Worm (Caenorhabditis elegans) whole organism, dauer: ENCODE measurements around the gene srh-270.

Experiments used
- unc-62 ChIP-seq: sonication (generic microtip); optimal IDR thresholded peaks from 2 replicates; lab custom pipeline; 2017; ENCODE audit warnings: missing biosample characterization, missing genetic modification reagents, missing genetic modification characterization

The srh-270 gene

ce11 chrV:2826815-2827214, 34.6 kb downstream of the srh-270 start, which contains the start of gene T03D3.5:
TSS of gene T03D3.5 (minus strand) at chrV:2826835.
- no peak for TF ChIP-seq unc-62 (GFP tag; lab: Kevin White, UChicago)

DNA sequence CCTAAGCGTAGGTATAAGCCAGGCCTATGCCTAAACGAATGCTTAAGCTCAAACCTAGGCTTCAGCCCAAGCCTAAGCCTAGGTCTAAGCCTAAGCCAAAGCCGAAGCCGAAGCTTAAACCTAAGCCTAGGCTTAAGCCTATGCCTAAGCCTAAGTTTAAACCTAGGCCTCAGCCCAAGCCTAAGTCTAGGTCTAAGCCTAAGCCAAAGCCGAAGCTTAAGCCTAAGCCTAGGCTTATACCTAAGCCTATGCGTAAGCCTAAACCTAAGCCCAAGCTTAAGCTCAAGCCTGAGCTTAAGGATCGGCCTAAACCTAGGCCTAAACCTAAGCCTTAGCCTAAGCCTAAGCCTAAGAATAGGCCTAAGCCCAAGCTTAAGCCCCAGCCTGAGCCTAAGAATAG, 35.4 kb downstream of the srh-270 start:
- no peak for TF ChIP-seq unc-62 (GFP tag; lab: Kevin White, UChicago)

DNA sequence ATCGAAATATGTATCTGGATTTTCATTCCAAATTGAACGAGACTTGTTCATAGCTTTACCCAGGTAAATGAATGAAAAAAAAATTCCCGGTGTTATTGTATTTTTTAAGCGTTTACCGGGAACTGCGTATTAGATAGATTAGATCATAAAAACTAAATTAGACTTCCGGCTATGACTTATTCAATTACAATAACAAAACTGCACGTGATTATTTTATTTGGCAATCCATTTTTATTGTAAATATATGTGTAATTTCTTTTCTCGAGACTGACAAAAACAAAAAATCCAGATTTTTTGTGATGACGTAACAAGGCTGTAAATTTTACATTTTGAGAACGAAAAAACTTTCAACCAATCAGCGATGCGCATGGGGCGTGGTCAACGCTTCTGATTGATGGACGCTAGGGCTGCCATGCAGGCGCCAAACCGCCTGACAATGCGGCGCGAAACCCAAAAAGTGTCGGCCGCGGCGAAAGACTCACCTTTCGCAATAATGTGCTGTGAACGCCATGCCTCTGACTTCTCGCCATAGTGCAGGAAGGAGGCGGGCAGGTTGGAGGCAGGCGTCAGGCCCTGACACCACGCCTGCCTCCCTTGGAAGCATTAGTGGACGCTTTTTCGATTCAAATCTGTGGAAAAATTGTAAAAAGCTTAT, 39.7 kb downstream of the srh-270 start, which contains the start of gene srh-36:
srh-36 (minus strand) TSS at position 51 of the 655 bp plus-strand sequence.
- no peak for TF ChIP-seq unc-62 (GFP tag; lab: Kevin White, UChicago)

DNA sequence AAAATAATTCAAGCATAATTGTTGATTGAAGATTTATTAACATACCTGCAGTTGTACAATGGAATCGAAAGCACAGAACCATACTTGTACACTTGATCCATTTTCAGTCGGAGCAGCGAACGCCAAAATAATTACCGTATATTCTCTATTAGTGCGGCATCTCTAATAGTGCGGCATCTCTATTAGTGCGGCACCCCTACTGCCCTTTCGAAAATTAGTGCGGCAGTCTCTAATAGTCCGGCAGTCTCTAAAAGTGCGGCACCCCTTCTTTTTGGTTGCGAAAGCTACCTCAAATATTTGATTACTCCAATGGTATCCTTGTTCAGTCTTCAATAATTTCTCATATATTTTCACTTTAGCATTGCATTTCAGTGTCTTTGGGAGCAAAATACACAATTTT, 43.3 kb downstream of the srh-270 start, which contains the start of gene srt-34:
srt-34 (minus strand) TSS at position 101 of the 400 bp plus-strand sequence.
- no peak for TF ChIP-seq unc-62 (GFP tag; lab: Kevin White, UChicago)

DNA sequence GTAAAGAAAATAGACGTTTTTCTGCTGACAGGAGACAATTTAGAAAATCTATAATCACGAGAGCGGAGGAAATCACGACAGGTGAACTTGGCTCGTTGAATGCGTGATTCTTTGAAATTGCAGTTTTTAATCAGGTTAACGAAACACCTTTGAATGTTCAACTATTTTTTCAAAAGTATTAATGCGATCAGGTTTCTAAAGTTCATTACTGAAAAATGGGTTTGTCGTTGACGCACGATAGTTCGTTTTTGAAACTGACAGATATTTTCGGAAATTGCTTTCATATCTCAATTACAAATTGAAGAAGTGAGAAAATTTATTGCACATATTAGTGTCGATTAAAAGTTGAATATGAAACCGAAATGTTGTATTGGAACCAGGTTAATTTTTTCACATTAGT, 45.4 kb downstream of the srh-270 start, which contains the start of gene F54E2.5:
F54E2.5 (minus strand) TSS at position 101 of the 400 bp plus-strand sequence.
- TF ChIP-seq unc-62 (GFP tag; lab: Kevin White, UChicago) = no peak

- no peak for TF ChIP-seq unc-62 (GFP tag; lab: Kevin White, UChicago)
Measured at ce11 chrV:2813856-2814255, 47.5 kb downstream of the srh-270 start, which contains the start of gene F54E2.9. TSS of gene F54E2.9 (minus strand) at chrV:2813987.

- TF ChIP-seq unc-62 (GFP tag; lab: Kevin White, UChicago) = no peak
Measured at ce11 chrV:2810164-2810563, 51.2 kb downstream of the srh-270 start, which contains the start of gene F54E2.1. TSS of gene F54E2.1 (plus strand) at chrV:2810398.
